In genomic region chr2L:5044892-5045619, dm6 we compare ENCODE assay signal across 1 fruit fly cellular context.
TF ChIP-seq lines count a peak whose summit lies in the region.

No protein-coding gene starts in this region.

TF ChIP-seq in whole organism, embryonic, 481 proteins besides CTCF, POLR2A, EP300 and RAD21 (continued from another document and continues in another):
- TF ChIP-seq D19B (GFP tag; optimal IDR thresholded peaks at IDR 0.05; lab: Kevin White, UChicago) (peak; percentile 25), dan (GFP tag; IDR thresholded peaks at IDR 0.05; lab: Robert Waterston, UW) (no peak), crp (GFP tag; optimal IDR thresholded peaks at IDR 0.05; lab: Kevin White, UChicago) (peak in 1 of 2 experiments; percentile 1), phol (tag; optimal IDR thresholded peaks at IDR 0.05; lab: Kevin White, UChicago) (peak; percentile 65), CG4404 (GFP tag; IDR thresholded peaks at IDR 0.05; lab: Robert Waterston, UW) (peak; percentile 27; the same call in 1 of the 2 replicates), CG31224 (GFP tag; IDR thresholded peaks at IDR 0.05; lab: Robert Waterston, UW) (peak; percentile 18; the same call in 1 of the 2 replicates), CG8944 (GFP tag; optimal IDR thresholded peaks at IDR 0.05; lab: Kevin White, UChicago) (peak; percentile 53), CG18619 (GFP tag; optimal IDR thresholded peaks at IDR 0.05; lab: Kevin White, UChicago) (peak; percentile 70), lola (GFP tag; optimal IDR thresholded peaks at IDR 0.05; lab: Kevin White, UChicago) (peak in 1 of 3 experiments; percentile 41), H2.0 (GFP tag; IDR thresholded peaks at IDR 0.05; lab: Robert Waterston, UW) (peak; percentile 44), Aef1 (GFP tag; IDR thresholded peaks at IDR 0.05; lab: Robert Waterston, UW) (peak; percentile 30; the same call in 1 of the 3 replicates), toy (GFP tag; IDR thresholded peaks at IDR 0.05; lab: Robert Waterston, UW) (no peak), cas (GFP tag; IDR thresholded peaks at IDR 0.05; lab: Robert Waterston, UW) (no peak), CG2875 (GFP tag; optimal IDR thresholded peaks at IDR 0.05; lab: Kevin White, UChicago) (peak; percentile 2), Side (GFP tag; optimal IDR thresholded peaks at IDR 0.05; lab: Kevin White, UChicago) (peak; percentile 7), CG11504 (tag; optimal IDR thresholded peaks at IDR 0.05; lab: Kevin White, UChicago) (peak; percentile 79), odd (GFP tag; optimal IDR thresholded peaks at IDR 0.05; lab: Kevin White, UChicago) (peak; percentile 56), so (GFP tag; IDR thresholded peaks at IDR 0.05; lab: Robert Waterston, UW) (0 out of 3 replicates have a peak, but pooled peaks have one; percentile 39), Oaz (GFP tag; IDR thresholded peaks at IDR 0.05; lab: Robert Waterston, UW) (no peak), Rfx (GFP tag; IDR thresholded peaks at IDR 0.05; lab: Robert Waterston, UW) (peak; percentile 63), gce (GFP tag; IDR thresholded peaks at IDR 0.05; lab: Robert Waterston, UW) (peak; percentile 77; the same call in 2 of the 3 replicates), CG16815 (GFP tag; optimal IDR thresholded peaks at IDR 0.05; lab: Kevin White, UChicago) (peak; percentile 1), run (tag; optimal IDR thresholded peaks at IDR 0.05; lab: Kevin White, UChicago) (peak; percentile 24), CG4424 (GFP tag; optimal IDR thresholded peaks at IDR 0.05; lab: Kevin White, UChicago) (peak; percentile 63), cwo (GFP tag; optimal IDR thresholded peaks at IDR 0.05; lab: Kevin White, UChicago) (peak; percentile 53), tup (GFP tag; optimal IDR thresholded peaks at IDR 0.05; lab: Kevin White, UChicago) (no peak), CkIIα-i1 (GFP tag; IDR thresholded peaks at IDR 0.05; lab: Robert Waterston, UW) (no peak), CG6813 (GFP tag; optimal IDR thresholded peaks at IDR 0.05; lab: Kevin White, UChicago) (peak; percentile 51), caup (GFP tag; optimal IDR thresholded peaks at IDR 0.05; lab: Kevin White, UChicago; ENCODE audit: severe bottlenecking) (peak; percentile 16), br (optimal IDR thresholded peaks at IDR 0.05; lab: Kevin White, UChicago) (no peak), CG17361 (GFP tag; IDR thresholded peaks at IDR 0.05; lab: Robert Waterston, UW) (peak; percentile 86), ken (GFP tag; IDR thresholded peaks at IDR 0.05; lab: Robert Waterston, UW) (peak; percentile 60; the same call in 2 of the 3 replicates), CG9609 (GFP tag; optimal IDR thresholded peaks at IDR 0.05; lab: Kevin White, UChicago) (peak; percentile 5), grau (tag; optimal IDR thresholded peaks at IDR 0.05; lab: Kevin White, UChicago) (peak; percentile 57), Atf-2 (GFP tag; optimal IDR thresholded peaks at IDR 0.05; lab: Kevin White, UChicago) (peak; percentile 13), ftz-f1 (GFP tag; optimal IDR thresholded peaks at IDR 0.05; lab: Kevin White, UChicago) (peak; percentile 43), jumu (GFP tag; optimal IDR thresholded peaks at IDR 0.05; lab: Kevin White, UChicago) (peak; percentile 14), CG15073 (GFP tag; optimal IDR thresholded peaks at IDR 0.05; lab: Kevin White, UChicago) (peak; percentile 97), CG11695 (GFP tag; IDR thresholded peaks at IDR 0.05; lab: Robert Waterston, UW) (peak; percentile 57; the same call in 1 of the 3 replicates), CG2678 (tag; optimal IDR thresholded peaks at IDR 0.05; lab: Kevin White, UChicago) (peak; percentile 76), H15 (GFP tag; IDR thresholded peaks at IDR 0.05; lab: Robert Waterston, UW) (peak; percentile 43; the same call in 1 of the 3 replicates), pfk (GFP tag; optimal IDR thresholded peaks at IDR 0.05; lab: Kevin White, UChicago) (no peak), zfh1 (GFP tag; IDR thresholded peaks at IDR 0.05; lab: Robert Waterston, UW) (peak; percentile 63; the same call in 2 of the 3 replicates), YL-1 (GFP tag; optimal IDR thresholded peaks at IDR 0.05; lab: Kevin White, UChicago) (no peak), CG16779 (GFP tag; IDR thresholded peaks at IDR 0.05; lab: Robert Waterston, UW) (peak; percentile 62), CG9727 (GFP tag; optimal IDR thresholded peaks at IDR 0.05; lab: Kevin White, UChicago) (peak; percentile 60), Camta (GFP tag; optimal IDR thresholded peaks at IDR 0.05; lab: Kevin White, UChicago) (peak; percentile 35), Lim3 (GFP tag; IDR thresholded peaks at IDR 0.05; lab: Robert Waterston, UW) (no peak), Hr51 (GFP tag; optimal IDR thresholded peaks at IDR 0.05; lab: Kevin White, UChicago) (peak; percentile 7 to 73), Fer1 (GFP tag; optimal IDR thresholded peaks at IDR 0.05; lab: Kevin White, UChicago) (peak; percentile 26), CG18011 (GFP tag; optimal IDR thresholded peaks at IDR 0.05; lab: Kevin White, UChicago) (no peak), CG6791 (GFP tag; IDR thresholded peaks at IDR 0.05; lab: Robert Waterston, UW; ENCODE audit: partially characterized antibody) (no peak), onecut (GFP tag; IDR thresholded peaks at IDR 0.05; lab: Robert Waterston, UW) (peak; percentile 33), CG10209 (GFP tag; optimal IDR thresholded peaks at IDR 0.05; lab: Kevin White, UChicago) (peak; percentile 34), org-1 (GFP tag; optimal IDR thresholded peaks at IDR 0.05; lab: Kevin White, UChicago) (peak; percentile 29), sisA (GFP tag; IDR thresholded peaks at IDR 0.05; lab: Robert Waterston, UW) (peak; percentile 35; the same call in 1 of the 2 replicates), Myb (GFP tag; optimal IDR thresholded peaks at IDR 0.05; lab: Kevin White, UChicago) (peak; percentile 18), CG6854 (GFP tag; optimal IDR thresholded peaks at IDR 0.05; lab: Kevin White, UChicago) (no peak), gem (tag; optimal IDR thresholded peaks at IDR 0.05; lab: Kevin White, UChicago) (peak; percentile 66), sens-2 (GFP tag; IDR thresholded peaks at IDR 0.05; lab: Robert Waterston, UW) (peak; percentile 56), rib (GFP tag; IDR thresholded peaks at IDR 0.05; lab: Robert Waterston, UW) (no peak), Nf-YA (GFP tag; IDR thresholded peaks at IDR 0.05; lab: Robert Waterston, UW) (peak; percentile 9; the same call in 1 of the 2 replicates), dpn (GFP tag; optimal IDR thresholded peaks at IDR 0.05; lab: Kevin White, UChicago) (peak; percentile 45 to 46), tin (GFP tag; optimal IDR thresholded peaks at IDR 0.05; lab: Kevin White, UChicago) (peak; percentile 56), CG13624 (GFP tag; optimal IDR thresholded peaks at IDR 0.05; lab: Kevin White, UChicago) (peak; percentile 45), trh (GFP tag; optimal IDR thresholded peaks at IDR 0.05; lab: Kevin White, UChicago) (peak; percentile 19), Drgx (GFP tag; IDR thresholded peaks at IDR 0.05; lab: Robert Waterston, UW) (peak; percentile 38), CG15479 (GFP tag; optimal IDR thresholded peaks at IDR 0.05; lab: Kevin White, UChicago) (no peak), ems (GFP tag; optimal IDR thresholded peaks at IDR 0.05; lab: Kevin White, UChicago) (peak; percentile 52), Nf-YC (tag; optimal IDR thresholded peaks at IDR 0.05; lab: Kevin White, UChicago) (peak; percentile 43), slou (GFP tag; optimal IDR thresholded peaks at IDR 0.05; lab: Kevin White, UChicago) (peak; percentile 32), jigr1 (GFP tag; IDR thresholded peaks at IDR 0.05; lab: Robert Waterston, UW) (no peak), lab (GFP tag; optimal IDR thresholded peaks at IDR 0.05; lab: Kevin White, UChicago) (peak; percentile 67), B-H2 (GFP tag; optimal IDR thresholded peaks at IDR 0.05; lab: Kevin White, UChicago) (no peak), sens (GFP tag; lab: Kevin White, UChicago) (peak; percentile 80), her (GFP tag; optimal IDR thresholded peaks at IDR 0.05; lab: Kevin White, UChicago) (peak; percentile 34), CG12236 (GFP tag; optimal IDR thresholded peaks at IDR 0.05; lab: Kevin White, UChicago) (peak; percentile 13), sd (tag; optimal IDR thresholded peaks at IDR 0.05; lab: Kevin White, UChicago) (peak; percentile 28), CG4707 (GFP tag; optimal IDR thresholded peaks at IDR 0.05; lab: Kevin White, UChicago) (no peak), CG6689 (GFP tag; IDR thresholded peaks at IDR 0.05; lab: Robert Waterston, UW) (peak; percentile 45; the same call in 1 of the 2 replicates), CG4282 (GFP tag; optimal IDR thresholded peaks at IDR 0.05; lab: Kevin White, UChicago) (no peak), CG2199 (GFP tag; IDR thresholded peaks at IDR 0.05; lab: Robert Waterston, UW) (peak; percentile 74), lov (optimal IDR thresholded peaks at IDR 0.05; lab: Kevin White, UChicago) (no peak), lov (GFP tag; IDR thresholded peaks at IDR 0.05; lab: Robert Waterston, UW) (no peak), CG8388 (GFP tag; optimal IDR thresholded peaks at IDR 0.05; lab: Kevin White, UChicago) (peak; percentile 30), Dad (GFP tag; optimal IDR thresholded peaks at IDR 0.05; lab: Kevin White, UChicago) (peak; percentile 37), CG17385 (GFP tag; optimal IDR thresholded peaks at IDR 0.05; lab: Kevin White, UChicago) (peak; percentile 53), CG9797 (GFP tag; optimal IDR thresholded peaks at IDR 0.05; lab: Kevin White, UChicago) (no peak), Vsx1 (GFP tag; optimal IDR thresholded peaks at IDR 0.05; lab: Kevin White, UChicago) (peak; percentile 30), fd3F (GFP tag; optimal IDR thresholded peaks at IDR 0.05; lab: Kevin White, UChicago) (peak; percentile 41), CG3847 (GFP tag; IDR thresholded peaks at IDR 0.05; lab: Robert Waterston, UW) (0 out of 2 replicates have a peak, but pooled peaks have one; percentile 40), Neu2 (GFP tag; optimal IDR thresholded peaks at IDR 0.05; lab: Kevin White, UChicago; ENCODE audit: borderline replicate concordance) (no peak), gsb-n (tag; optimal IDR thresholded peaks at IDR 0.05; lab: Kevin White, UChicago) (peak; percentile 32), E2f1 (GFP tag; IDR thresholded peaks at IDR 0.05; lab: Robert Waterston, UW) (peak; percentile 34), Sin3A (optimal IDR thresholded peaks at IDR 0.05; lab: Kevin White, UChicago) (no peak), CG11247 (GFP tag; IDR thresholded peaks at IDR 0.05; lab: Robert Waterston, UW) (peak; percentile 16; the same call in 1 of the 2 replicates), ind (GFP tag; optimal IDR thresholded peaks at IDR 0.05; lab: Kevin White, UChicago) (peak; percentile 54), CG17912 (GFP tag; optimal IDR thresholded peaks at IDR 0.05; lab: Kevin White, UChicago) (no peak), CG2116 (GFP tag; optimal IDR thresholded peaks at IDR 0.05; lab: Kevin White, UChicago) (peak; percentile 15), CG11456 (GFP tag; IDR thresholded peaks at IDR 0.05; lab: Robert Waterston, UW) (peak; percentile 79; the same call in 2 of the 3 replicates), MBD-R2 (GFP tag; IDR thresholded peaks at IDR 0.05; lab: Robert Waterston, UW) (no peak), Fer3 (tag; optimal IDR thresholded peaks at IDR 0.05; lab: Kevin White, UChicago) (peak; percentile 21), E2f2 (GFP tag; IDR thresholded peaks at IDR 0.05; lab: Robert Waterston, UW) (0 out of 2 replicates have a peak, but pooled peaks have one; percentile 23), prd (optimal IDR thresholded peaks at IDR 0.05; lab: Kevin White, UChicago) (no peak), prd (GFP tag; IDR thresholded peaks at IDR 0.05; lab: Robert Waterston, UW) (peak; percentile 61; the same call in 1 of the 3 replicates), ato (GFP tag; IDR thresholded peaks at IDR 0.05; lab: Robert Waterston, UW; ENCODE audit: partially characterized antibody) (no peak), lmd (GFP tag; IDR thresholded peaks at IDR 0.05; lab: Robert Waterston, UW) (peak; percentile 54; the same call in 1 of the 2 replicates), emc (GFP tag; optimal IDR thresholded peaks at IDR 0.05; lab: Kevin White, UChicago) (no peak), Sox102F (GFP tag; optimal IDR thresholded peaks at IDR 0.05; lab: Kevin White, UChicago) (peak; percentile 67), CG31388 (GFP tag; optimal IDR thresholded peaks at IDR 0.05; lab: Kevin White, UChicago) (no peak), pros (GFP tag; optimal IDR thresholded peaks at IDR 0.05; lab: Kevin White, UChicago) (no peak), CG30403 (GFP tag; optimal IDR thresholded peaks at IDR 0.05; lab: Kevin White, UChicago) (peak; percentile 56), abd-A (tag; optimal IDR thresholded peaks at IDR 0.05; lab: Kevin White, UChicago) (no peak), CG13287 (GFP tag; IDR thresholded peaks at IDR 0.05; lab: Robert Waterston, UW; ENCODE audit: partially characterized antibody) (no peak), Hr39 (optimal IDR thresholded peaks at IDR 0.05; lab: Kevin White, UChicago) (no peak), CG3163 (GFP tag; optimal IDR thresholded peaks at IDR 0.05; lab: Kevin White, UChicago) (no peak), CG7928 (GFP tag; optimal IDR thresholded peaks at IDR 0.05; lab: Kevin White, UChicago) (peak; percentile 26), az2 (GFP tag; optimal IDR thresholded peaks at IDR 0.05; lab: Kevin White, UChicago) (peak; percentile 48), CG18599 (GFP tag; optimal IDR thresholded peaks at IDR 0.05; lab: Kevin White, UChicago) (peak; percentile 33), CG8290 (GFP tag; optimal IDR thresholded peaks at IDR 0.05; lab: Kevin White, UChicago) (no peak), CG8290 (tag; optimal IDR thresholded peaks at IDR 0.05; lab: Kevin White, UChicago) (peak in 1 of 2 experiments; percentile 64), Sry-δ (GFP tag; optimal IDR thresholded peaks at IDR 0.05; lab: Kevin White, UChicago) (no peak), CG5953 (GFP tag; IDR thresholded peaks at IDR 0.05; lab: Robert Waterston, UW) (peak; percentile 49; the same call in 1 of the 2 replicates), Antp (GFP tag; optimal IDR thresholded peaks at IDR 0.05; lab: Kevin White, UChicago) (peak; percentile 39), ewg (GFP tag; optimal IDR thresholded peaks at IDR 0.05; lab: Kevin White, UChicago) (peak; percentile 36), wdn (GFP tag; IDR thresholded peaks at IDR 0.05; lab: Robert Waterston, UW) (0 out of 2 replicates have a peak, but pooled peaks have one; percentile 27), repo (GFP tag; optimal IDR thresholded peaks at IDR 0.05; lab: Kevin White, UChicago) (peak; percentile 48), Hr78 (GFP tag; optimal IDR thresholded peaks at IDR 0.05; lab: Kevin White, UChicago) (no peak), Gsc (GFP tag; IDR thresholded peaks at IDR 0.05; lab: Robert Waterston, UW) (no peak), CG7357 (GFP tag; IDR thresholded peaks at IDR 0.05; lab: Robert Waterston, UW) (no peak)
